Worm (Caenorhabditis elegans) whole organism, late embryonic: ENCODE results near the gene oac-49.
"Not testable (repeated sequence)": the region's sequence is repeated elsewhere in the genome, so short reads cannot be mapped to it uniquely, and the experiment has no call there.

ENCODE experiments used
- ahr-1 ChIP-seq: sonication (generic microtip); optimal IDR thresholded peaks from 2 replicates; lab custom pipeline; 2016; ENCODE audit warnings: missing genetic modification characterization, missing compliant biosample characterization
- ceh-18 ChIP-seq: sonication (generic microtip); optimal IDR thresholded peaks from 2 replicates; lab custom pipeline; 2016; ENCODE audit warnings: missing genetic modification characterization, missing compliant biosample characterization
- ceh-19 ChIP-seq: fragments of 200-800 bp; sonication (Bioruptor generic); optimal IDR thresholded peaks from 2 replicates; lab custom pipeline; 2018; ENCODE audit warnings: mild to moderate bottlenecking, missing genetic modification characterization, missing compliant biosample characterization
- ceh-31 ChIP-seq: sonication (generic microtip); optimal IDR thresholded peaks from 2 replicates; lab custom pipeline; 2016; ENCODE audit warnings: missing genetic modification characterization, missing compliant biosample characterization
- ceh-6 ChIP-seq: fragments of 200-800 bp; sonication (Bioruptor generic); optimal IDR thresholded peaks from 2 replicates; lab custom pipeline; 2018; ENCODE audit warnings: mild to moderate bottlenecking, missing genetic modification characterization, missing compliant biosample characterization
- elt-2 ChIP-seq: sonication (generic microtip); optimal IDR thresholded peaks from 2 replicates; lab custom pipeline; 2016; ENCODE audit warnings: missing genetic modification reagents, missing genetic modification characterization, missing compliant biosample characterization
- ets-4 ChIP-seq: sonication (generic microtip); optimal IDR thresholded peaks from 2 replicates; lab custom pipeline; 2016; ENCODE audit warnings: missing genetic modification characterization, missing compliant biosample characterization
- fkh-6 ChIP-seq: sonication (generic microtip); optimal IDR thresholded peaks from 2 replicates; lab custom pipeline; 2016; ENCODE audit warnings: missing genetic modification characterization, missing compliant biosample characterization
- hlh-6 ChIP-seq: sonication (generic microtip); optimal IDR thresholded peaks from 2 replicates; lab custom pipeline; 2016; ENCODE audit warnings: missing genotype, missing genetic modification characterization, missing compliant biosample characterization
- hlh-8 ChIP-seq: sonication (generic microtip); optimal IDR thresholded peaks from 2 replicates; lab custom pipeline; 2016; ENCODE audit warnings: missing genotype, missing genetic modification characterization, missing compliant biosample characterization
- nhr-11 ChIP-seq: fragments of 150-350 bp; optimal IDR thresholded peaks from 2 replicates; lab custom pipeline; 2014; ENCODE audit warnings: missing biosample characterization, missing genetic modification characterization
- pha-4 ChIP-seq: fragments of 150-350 bp; optimal IDR thresholded peaks from 2 replicates; lab custom pipeline; 2018; ENCODE audit warnings: missing biosample characterization, missing genetic modification reagents, missing genetic modification characterization
- syd-9 ChIP-seq: sonication (generic microtip); optimal IDR thresholded peaks from 2 replicates; lab custom pipeline; 2016; ENCODE audit warnings: mild to moderate bottlenecking, missing genetic modification characterization, moderate library complexity, missing compliant biosample characterization
- unc-3 ChIP-seq, 2 experiments: fragments of 200-800 bp in 1 of 2; sonication (Bioruptor generic) in 1 of 2; sonication (generic microtip) in 1 of 2; conservative IDR thresholded peaks in 1 of 2; optimal IDR thresholded peaks in 1 of 2; 2 replicates each; pipeline versions ENCODE4 v1.3.6 to Lab custom; 2016 to 2022; ENCODE audit warnings: missing compliant biosample characterization in 2 of 2, missing genetic modification characterization in 2 of 2, missing genetic modification reagents in 1 of 2

The oac-49 gene

ce11 chrV:19260686-19261085 lies 42.9 kb downstream of the oac-49 start:
- TF ChIP-seq fkh-6 (tag; lab: Kevin White, UChicago) (no peak), nhr-11 (no peak), elt-2 (tag; lab: Kevin White, UChicago) (no peak), ceh-31 (no peak), ceh-6 (GFP tag; lab: Kevin White, UChicago) (no peak), ets-4 (tag; lab: Kevin White, UChicago) (no peak), ceh-19 (GFP tag; lab: Kevin White, UChicago) (no peak), ceh-18 (tag; lab: Kevin White, UChicago) (no peak), ahr-1 (no peak), syd-9 (no peak), unc-3 (GFP tag; conservative IDR thresholded peaks at IDR 0.05; lab: Robert Waterston, UW) (no peak), unc-3 (tag; optimal IDR thresholded peaks at IDR 0.05; lab: Kevin White, UChicago) (no peak)
- TF ChIP-seq, all 69 proteins: peak for 0

DNA sequence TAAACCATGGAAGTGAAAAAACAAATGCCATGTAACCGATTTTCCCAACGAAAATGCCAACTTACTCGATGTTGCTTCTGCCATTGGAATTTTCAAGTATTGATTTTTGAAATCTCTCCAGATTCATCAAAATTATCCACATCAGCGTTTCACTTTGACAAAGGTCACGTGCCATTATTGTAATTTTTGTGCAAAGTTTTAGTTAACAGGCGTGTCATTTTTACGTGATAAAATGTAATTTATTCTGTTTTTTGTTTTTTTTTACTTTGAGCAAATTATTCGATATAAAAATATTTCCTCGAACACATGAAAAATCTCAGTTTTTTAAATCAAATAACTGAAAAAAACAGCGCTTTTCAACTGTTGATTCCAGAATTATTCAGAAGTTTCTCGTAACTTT lies 44.6 kb downstream of the oac-49 start, which contains the start of gene F21D9.2:
F21D9.2 (minus strand) TSS at position 101 of the 400 bp plus-strand sequence.
- no peak for TF ChIP-seq pha-4 (tag; lab: Kevin White, UChicago)
- TF ChIP-seq ahr-1: no peak
- TF ChIP-seq nhr-11: no peak

- TF ChIP-seq hlh-6 (tag; lab: Kevin White, UChicago); hlh-8 (tag; lab: Kevin White, UChicago); ahr-1: not testable (repeated sequence)
Observed at ce11 chrV:19264148-19264547, 46.4 kb downstream of the oac-49 start, which contains the start of gene F21D9.1. TSS of gene F21D9.1 (plus strand) at chrV:19264448.
